Worm (Caenorhabditis elegans): ENCODE results near the gene cgr-1.

DNA sequence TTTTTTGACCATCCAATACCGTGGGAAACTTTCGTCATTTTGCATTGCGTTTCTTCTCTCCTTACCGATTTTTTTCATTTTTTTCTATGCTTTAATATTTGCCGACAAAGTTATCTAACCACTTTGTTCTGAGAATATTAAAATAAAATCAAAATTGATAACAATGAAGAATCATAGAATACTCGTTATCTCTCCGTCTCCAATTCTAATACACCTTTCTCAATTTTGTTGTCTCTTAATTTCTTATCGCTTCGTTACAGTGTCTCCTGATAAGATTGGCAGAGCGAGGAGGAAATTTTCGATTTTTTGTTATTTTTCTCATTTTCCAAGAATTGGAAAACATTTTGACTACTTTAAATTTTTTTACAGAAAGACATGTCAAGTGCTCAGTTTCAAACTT lies 24.0 kb downstream of the cgr-1 start, which contains the start of gene ckc-1:
- TF ChIP-seq lin-39 (tag; optimal IDR thresholded peaks at IDR 0.05) (no peak), skn-1 (tag; optimal IDR thresholded peaks at IDR 0.05) (no peak), aly-2 (tag; optimal IDR thresholded peaks at IDR 0.05) (no peak), jun-1 (tag; optimal IDR thresholded peaks at IDR 0.05) (peak; percentile 68), zag-1 (tag; optimal IDR thresholded peaks at IDR 0.05) (no peak), daf-12 (tag; optimal IDR thresholded peaks at IDR 0.05) (no peak), nhr-25 (tag; optimal IDR thresholded peaks at IDR 0.05) (no peak), elt-1 (tag; optimal IDR thresholded peaks at IDR 0.05) (no peak)
